Worm (Caenorhabditis elegans) whole organism, L4 larva: ENCODE data around the gene T03F7.7.

ENCODE experiments used
- F10B5.3 ChIP-seq: sonication (generic microtip); optimal IDR thresholded peaks from 2 replicates; lab custom pipeline; 2016; ENCODE audit warnings: mild to moderate bottlenecking, missing genetic modification characterization, missing compliant biosample characterization
- T20F7.1 ChIP-seq: fragments of 200-800 bp; sonication (Bioruptor generic); optimal IDR thresholded peaks from 2 replicates; lab custom pipeline; 2018; ENCODE audit warnings: mild to moderate bottlenecking, missing genetic modification characterization, missing compliant biosample characterization
- T26A8.4 ChIP-seq: fragments of 200-800 bp; sonication (Bioruptor generic); IDR thresholded peaks from 2 replicates; pipeline ENCODE4 v1.3.6; 2022; ENCODE audit warnings: missing genetic modification characterization, missing compliant biosample characterization
- Y105C5A.15 ChIP-seq: fragments of 200-800 bp; sonication (Bioruptor generic); IDR thresholded peaks from 2 replicates; pipeline ENCODE4 v1.3.6; 2022; ENCODE audit warnings: missing genetic modification characterization, missing compliant biosample characterization
- Y5F2A.4 ChIP-seq: fragments of 200-800 bp; sonication (Bioruptor generic); optimal IDR thresholded peaks from 2 replicates; lab custom pipeline; 2018; ENCODE audit warnings: mild to moderate bottlenecking, missing genetic modification characterization, missing compliant biosample characterization
- attf-4 ChIP-seq: sonication (generic microtip); optimal IDR thresholded peaks from 3 replicates; lab custom pipeline; 2017; ENCODE audit warnings: missing biosample characterization, missing genetic modification characterization
- cey-2 ChIP-seq: sonication (generic microtip); optimal IDR thresholded peaks from 3 replicates; lab custom pipeline; 2017; ENCODE audit warnings: missing genetic modification characterization, mild to moderate bottlenecking, missing compliant biosample characterization, antibody characterized with exemption, borderline replicate concordance; ENCODE audit not compliant: insufficient read depth
- daf-16 ChIP-seq, 3 experiments: sonication (generic microtip); optimal IDR thresholded peaks; 2 replicates each; lab custom pipeline; 2016 to 2017; ENCODE audit warnings: missing genetic modification characterization in 3 of 3, missing genetic modification reagents in 3 of 3, mild to moderate bottlenecking in 2 of 3, missing compliant biosample characterization in 2 of 3, missing biosample characterization in 1 of 3, moderate library complexity in 1 of 3
- daf-8 ChIP-seq: fragments of 200-800 bp; sonication (Bioruptor generic); IDR thresholded peaks from 2 replicates; pipeline ENCODE4 v1.3.6; 2022; ENCODE audit warnings: missing genetic modification characterization, missing compliant biosample characterization
- dmd-6 ChIP-seq: fragments of 200-800 bp; sonication (Bioruptor generic); IDR thresholded peaks from 2 replicates; pipeline ENCODE4 v1.3.6; 2022; ENCODE audit warnings: missing genetic modification reagents, missing genetic modification characterization, missing compliant biosample characterization
- dmd-8 ChIP-seq: fragments of 200-800 bp; sonication (Bioruptor generic); IDR thresholded peaks from 2 replicates; pipeline ENCODE4 v1.3.6; 2022; ENCODE audit warnings: missing genetic modification characterization, missing compliant biosample characterization
- dmd-9 ChIP-seq: fragments of 200-800 bp; sonication (Bioruptor generic); IDR thresholded peaks from 2 replicates; pipeline ENCODE4 v1.3.6; 2022; ENCODE audit warnings: missing genetic modification reagents, missing genetic modification characterization, missing compliant biosample characterization
- dpl-1 ChIP-seq: fragments of 150-350 bp; optimal IDR thresholded peaks from 2 replicates; lab custom pipeline; 2014; ENCODE audit warnings: missing biosample characterization, missing genetic modification reagents, missing genetic modification characterization
- gei-8 ChIP-seq: fragments of 200-800 bp; sonication (Bioruptor generic); optimal IDR thresholded peaks from 2 replicates; lab custom pipeline; 2018; ENCODE audit warnings: mild to moderate bottlenecking, missing genetic modification characterization, missing compliant biosample characterization
- hlh-11 ChIP-seq: fragments of 200-800 bp; sonication (Bioruptor generic); optimal IDR thresholded peaks from 2 replicates; lab custom pipeline; 2018; ENCODE audit warnings: mild to moderate bottlenecking, missing genetic modification characterization, missing compliant biosample characterization
- hlh-30 ChIP-seq: sonication (generic microtip); optimal IDR thresholded peaks from 2 replicates; lab custom pipeline; 2017; ENCODE audit warnings: antibody characterized with exemption, mild to moderate bottlenecking, missing genetic modification characterization, missing compliant biosample characterization; ENCODE audit not compliant: insufficient read depth
- jun-1 ChIP-seq: fragments of 150-350 bp; optimal IDR thresholded peaks from 2 replicates; lab custom pipeline; 2014; ENCODE audit warnings: missing biosample characterization, missing genetic modification reagents, missing genetic modification characterization
- lin-1 ChIP-seq: fragments of 200-800 bp; sonication (Bioruptor generic); IDR thresholded peaks from 2 replicates; pipeline ENCODE4 v1.3.6; 2022; ENCODE audit warnings: missing genetic modification reagents, missing genetic modification characterization, missing compliant biosample characterization
- lin-13 ChIP-seq: fragments of 150-350 bp; optimal IDR thresholded peaks from 2 replicates; lab custom pipeline; 2014; ENCODE audit warnings: missing biosample characterization, missing genetic modification reagents, missing genetic modification characterization
- lin-29 ChIP-seq: fragments of 200-800 bp; sonication (Bioruptor generic); IDR thresholded peaks from 2 replicates; pipeline ENCODE4 v1.3.6; 2022; ENCODE audit warnings: missing genetic modification reagents, missing genetic modification characterization, missing compliant biosample characterization
- lin-38 ChIP-seq: fragments of 200-800 bp; sonication (Bioruptor generic); IDR thresholded peaks from 2 replicates; pipeline ENCODE4 v1.3.6; 2022; ENCODE audit warnings: missing genetic modification reagents, missing genetic modification characterization, missing compliant biosample characterization
- lin-39 ChIP-seq: fragments of 150-350 bp; optimal IDR thresholded peaks from 2 replicates; lab custom pipeline; 2014; ENCODE audit warnings: missing biosample characterization, missing genetic modification reagents, missing genetic modification characterization
- lsy-2 ChIP-seq, 2 experiments: fragments of 150-350 bp in 1 of 2; sonication (generic microtip) in 1 of 2; optimal IDR thresholded peaks; 2 replicates each; lab custom pipeline; 2014 to 2017; ENCODE audit warnings: missing biosample characterization in 2 of 2, missing genetic modification characterization in 2 of 2
- mdl-1 ChIP-seq, 2 experiments: fragments of 150-350 bp in 1 of 2; sonication (generic microtip) in 1 of 2; optimal IDR thresholded peaks; 2 replicates each; lab custom pipeline; 2014 to 2017; ENCODE audit warnings: missing biosample characterization in 2 of 2, missing genetic modification characterization in 2 of 2
- mdt-29 ChIP-seq: fragments of 200-800 bp; sonication (Bioruptor generic); IDR thresholded peaks from 2 replicates; pipeline ENCODE4 v1.3.6; 2022; ENCODE audit warnings: missing genetic modification reagents, missing genetic modification characterization, missing compliant biosample characterization
- mep-1 ChIP-seq: fragments of 150-350 bp; sonication (generic microtip); optimal IDR thresholded peaks from 3 replicates; lab custom pipeline; 2014; ENCODE audit warnings: missing biosample characterization, missing genetic modification characterization
- mxl-2 ChIP-seq: fragments of 200-800 bp; sonication (Bioruptor generic); conservative IDR thresholded peaks from 2 replicates; pipeline ENCODE4 v1.3.6; 2022; ENCODE audit warnings: missing genetic modification reagents, missing genetic modification characterization, missing compliant biosample characterization
- mxl-3 ChIP-seq: fragments of 200-800 bp; sonication (Bioruptor generic); optimal IDR thresholded peaks from 2 replicates; lab custom pipeline; 2018; ENCODE audit warnings: mild to moderate bottlenecking, missing genetic modification characterization, missing compliant biosample characterization
- nhr-11 ChIP-seq: fragments of 150-350 bp; optimal IDR thresholded peaks from 2 replicates; lab custom pipeline; 2014; ENCODE audit warnings: missing biosample characterization, missing genetic modification characterization
- nhr-28 ChIP-seq: fragments of 150-350 bp; optimal IDR thresholded peaks from 2 replicates; lab custom pipeline; 2014; ENCODE audit warnings: missing biosample characterization, missing genetic modification characterization
- nhr-48 ChIP-seq: sonication (generic microtip); optimal IDR thresholded peaks from 2 replicates; lab custom pipeline; 2016; ENCODE audit warnings: mild to moderate bottlenecking, missing genetic modification characterization, missing compliant biosample characterization
- nhr-6 ChIP-seq: fragments of 150-350 bp; optimal IDR thresholded peaks from 2 replicates; lab custom pipeline; 2014; ENCODE audit warnings: missing biosample characterization, missing genetic modification characterization
- nhr-77 ChIP-seq: fragments of 150-350 bp; optimal IDR thresholded peaks from 2 replicates; lab custom pipeline; 2014; ENCODE audit warnings: missing biosample characterization, missing genetic modification characterization
- pha-4 ChIP-seq, 2 experiments: fragments of 150-350 bp in 1 of 2; fragments of 200-800 bp in 1 of 2; sonication (Bioruptor generic) in 1 of 2; IDR thresholded peaks in 1 of 2; optimal IDR thresholded peaks in 1 of 2; 2 replicates each; pipeline versions ENCODE4 v1.3.6 to Lab custom; 2014 to 2022; ENCODE audit warnings: missing genetic modification characterization in 2 of 2, missing genetic modification reagents in 2 of 2, missing biosample characterization in 1 of 2, missing compliant biosample characterization in 1 of 2
- php-3 ChIP-seq: fragments of 200-800 bp; sonication (Bioruptor generic); IDR thresholded peaks from 2 replicates; pipeline ENCODE4 v1.3.6; 2022; ENCODE audit warnings: missing genetic modification reagents, missing genetic modification characterization, missing compliant biosample characterization
- pqm-1 ChIP-seq: sonication (generic microtip); optimal IDR thresholded peaks from 2 replicates; lab custom pipeline; 2017; ENCODE audit warnings: missing biosample characterization, missing genetic modification characterization
- rbr-2 ChIP-seq: sonication (generic microtip); optimal IDR thresholded peaks from 2 replicates; lab custom pipeline; 2016; ENCODE audit warnings: missing genotype, missing genetic modification characterization, missing compliant biosample characterization
- saeg-2 ChIP-seq: fragments of 200-800 bp; sonication (Bioruptor generic); IDR thresholded peaks from 2 replicates; pipeline ENCODE4 v1.3.6; 2022; ENCODE audit warnings: missing genetic modification reagents, missing genetic modification characterization, missing compliant biosample characterization
- sdz-12 ChIP-seq: fragments of 200-800 bp; sonication (Bioruptor generic); optimal IDR thresholded peaks from 2 replicates; lab custom pipeline; 2018; ENCODE audit warnings: mild to moderate bottlenecking, missing genetic modification characterization, missing compliant biosample characterization
- snpc-1.2 ChIP-seq: fragments of 200-800 bp; sonication (Bioruptor generic); IDR thresholded peaks from 2 replicates; pipeline ENCODE4 v1.3.6; 2022; ENCODE audit warnings: missing genetic modification reagents, missing genetic modification characterization, missing compliant biosample characterization
- tra-1 ChIP-seq: fragments of 200-800 bp; sonication (Bioruptor generic); IDR thresholded peaks from 2 replicates; pipeline ENCODE4 v1.3.6; 2022; ENCODE audit warnings: missing genetic modification reagents, missing genetic modification characterization, missing compliant biosample characterization
- unc-130 ChIP-seq: sonication (generic microtip); optimal IDR thresholded peaks from 2 replicates; lab custom pipeline; 2016; ENCODE audit warnings: missing genetic modification reagents, missing genetic modification characterization, missing compliant biosample characterization
- unc-39 ChIP-seq: sonication (generic microtip); optimal IDR thresholded peaks from 2 replicates; lab custom pipeline; 2017; ENCODE audit warnings: missing biosample characterization, missing genetic modification characterization
- zfp-2 ChIP-seq: sonication (generic microtip); optimal IDR thresholded peaks from 2 replicates; lab custom pipeline; 2016; ENCODE audit warnings: mild to moderate bottlenecking, missing genetic modification characterization, missing compliant biosample characterization
- zfp-3 ChIP-seq: fragments of 200-800 bp; sonication (Bioruptor generic); conservative IDR thresholded peaks from 2 replicates; pipeline ENCODE4 v1.3.6; 2022; ENCODE audit warnings: missing genetic modification reagents, missing genetic modification characterization, missing compliant biosample characterization

T03F7.7 gene

DNA sequence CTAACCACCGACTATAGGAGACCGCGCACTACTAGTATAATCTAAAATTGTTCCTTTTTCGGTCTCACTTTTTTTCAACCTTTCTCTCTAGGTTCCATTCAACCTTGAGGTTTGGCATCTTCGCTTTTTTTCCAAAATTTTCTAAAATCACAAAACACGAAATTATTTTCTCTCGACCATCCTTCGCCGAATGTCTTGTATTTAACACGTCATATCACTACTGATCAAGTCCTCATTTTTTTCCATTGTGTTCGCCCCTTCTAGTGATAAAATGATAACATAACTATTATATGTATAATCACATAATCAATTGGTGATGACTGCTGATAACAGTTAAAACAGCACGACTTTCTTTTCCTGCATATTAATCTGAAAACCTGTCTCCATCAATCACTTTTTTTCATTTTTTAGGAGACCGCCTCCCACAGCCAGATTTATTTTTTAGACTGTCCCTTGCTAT lies at the start of gene T03F7.7:
T03F7.7 (plus strand) TSS at position 410 of the 460 bp plus-strand sequence.
- TF ChIP-seq php-3 (GFP tag; lab: Robert Waterston, UW) (peak; percentile 75), lsy-2 (tag; optimal IDR thresholded peaks at IDR 0.05; lab: Kevin White, UChicago) (no peak), nhr-6 (no peak), sdz-12 (GFP tag; lab: Kevin White, UChicago) (no peak), jun-1 (no peak), daf-16 (GFP tag; optimal IDR thresholded peaks at IDR 0.05; lab: Kevin White, UChicago) (no peak), daf-16 (tag; optimal IDR thresholded peaks at IDR 0.05; lab: Kevin White, UChicago) (peak; percentile 55), mdl-1 (tag; optimal IDR thresholded peaks at IDR 0.05; lab: Kevin White, UChicago) (peak in 1 of 2 experiments; percentile 35), F10B5.3 (tag; lab: Kevin White, UChicago) (no peak), dmd-6 (GFP tag; lab: Robert Waterston, UW) (peak; percentile 85), dpl-1 (GFP tag; lab: Kevin White, UChicago) (no peak), lin-1 (GFP tag; lab: Robert Waterston, UW) (peak; percentile 84), mxl-2 (GFP tag; lab: Robert Waterston, UW) (no peak), pqm-1 (tag; lab: Kevin White, UChicago) (peak; percentile 93), gei-8 (GFP tag; lab: Kevin White, UChicago) (no peak), nhr-28 (tag; lab: Kevin White, UChicago) (peak; percentile 85), tra-1 (GFP tag; lab: Robert Waterston, UW) (peak; percentile 73; the same call in 1 of the 2 replicates), hlh-11 (tag; lab: Kevin White, UChicago) (peak; percentile 66), snpc-1.2 (GFP tag; lab: Robert Waterston, UW) (no peak), Y105C5A.15 (GFP tag; lab: Robert Waterston, UW) (no peak), nhr-48 (tag; lab: Kevin White, UChicago) (peak; percentile 45), lin-39 (tag; lab: Kevin White, UChicago) (no peak), mxl-3 (GFP tag; lab: Kevin White, UChicago) (peak; percentile 46), nhr-77 (tag; lab: Kevin White, UChicago) (peak; percentile 64)

DNA sequence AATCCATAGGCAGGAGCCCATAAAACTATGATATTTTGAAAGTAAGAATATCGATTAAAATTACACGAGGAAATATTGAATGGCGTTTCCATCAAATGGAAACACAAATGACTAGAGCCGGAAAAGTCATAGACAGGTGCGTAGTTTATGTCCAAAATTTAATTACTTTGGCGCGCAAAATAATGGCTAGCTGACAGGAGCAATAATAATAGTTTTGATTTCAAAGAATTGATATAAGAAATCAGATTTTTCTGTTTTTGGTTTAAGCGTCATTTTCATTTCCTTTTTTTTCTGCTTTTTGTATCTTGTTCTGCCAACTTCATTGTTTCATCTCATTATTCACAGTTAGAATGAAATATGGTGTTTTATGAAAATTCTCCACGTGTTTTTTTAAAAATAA lies 48.2 kb upstream of the T03F7.7 start, which contains the start of gene F07B10.4:
F07B10.4 (minus strand) TSS at position 101 of the 400 bp plus-strand sequence.
- no peak for TF ChIP-seq lin-13
- TF ChIP-seq dmd-8 (GFP tag; lab: Robert Waterston, UW) = no peak
- no peak for TF ChIP-seq dmd-9 (GFP tag; lab: Robert Waterston, UW)
- TF ChIP-seq lsy-2 (tag; optimal IDR thresholded peaks at IDR 0.05; lab: Kevin White, UChicago) = no peak
- no peak for TF ChIP-seq hlh-30 (tag; lab: Kevin White, UChicago)
- no peak for TF ChIP-seq tra-1 (GFP tag; lab: Robert Waterston, UW)
- TF ChIP-seq unc-130 = no peak
- TF ChIP-seq T20F7.1 = no peak
- TF ChIP-seq lin-1 (GFP tag; lab: Robert Waterston, UW) = no peak

DNA sequence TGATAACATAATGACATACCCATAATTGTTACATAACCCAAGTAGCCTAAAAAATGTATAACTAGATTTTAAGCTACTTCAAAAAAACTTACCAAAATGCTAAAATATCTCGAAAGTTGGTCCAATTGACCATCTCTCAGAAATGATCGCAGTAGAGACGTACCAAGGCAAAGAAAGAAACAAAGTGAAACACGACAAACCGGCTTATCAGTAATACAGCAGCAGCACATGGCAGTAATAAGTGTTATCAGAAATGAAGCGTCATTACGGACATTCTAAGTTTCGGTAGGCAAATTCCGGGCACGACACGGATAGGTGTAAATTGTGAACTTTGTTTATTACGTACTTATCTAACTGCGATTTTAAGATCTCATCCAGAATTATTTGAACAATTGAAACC lies 45.7 kb upstream of the T03F7.7 start, which contains the start of gene cln-3.1:
cln-3.1 (minus strand) TSS at position 171 of the 400 bp plus-strand sequence.
- TF ChIP-seq T26A8.4 (GFP tag; lab: Robert Waterston, UW) = no peak
- TF ChIP-seq mxl-2 (GFP tag; lab: Robert Waterston, UW) = no peak
- peak; percentile 81 for TF ChIP-seq mxl-3 (GFP tag; lab: Kevin White, UChicago)
- TF ChIP-seq saeg-2 (GFP tag; lab: Robert Waterston, UW) = no peak
- no peak for TF ChIP-seq lin-29
- TF ChIP-seq nhr-28 (tag; lab: Kevin White, UChicago) = peak; percentile 37
- no peak for TF ChIP-seq cey-2 (tag; lab: Kevin White, UChicago)
- TF ChIP-seq daf-8 = no peak
- TF ChIP-seq nhr-11 (tag; lab: Kevin White, UChicago) = no peak
- no peak for TF ChIP-seq mdt-29 (GFP tag; lab: Robert Waterston, UW)
- TF ChIP-seq pqm-1 (tag; lab: Kevin White, UChicago) = peak; percentile 63
- TF ChIP-seq unc-39 (tag; lab: Kevin White, UChicago) = no peak
- TF ChIP-seq pha-4 (GFP tag; IDR thresholded peaks at IDR 0.05; lab: Robert Waterston, UW) = no peak
- no peak for TF ChIP-seq pha-4 (tag; optimal IDR thresholded peaks at IDR 0.05; lab: Kevin White, UChicago)
- TF ChIP-seq lin-13 = no peak
- no peak for TF ChIP-seq rbr-2 (tag; lab: Kevin White, UChicago)
- no peak for TF ChIP-seq mep-1 (tag; lab: Kevin White, UChicago)
- TF ChIP-seq zfp-2 = no peak
- no peak for TF ChIP-seq zfp-3
- no peak for TF ChIP-seq lin-38 (GFP tag; lab: Robert Waterston, UW)
- TF ChIP-seq hlh-30 (tag; lab: Kevin White, UChicago) = no peak
- no peak for TF ChIP-seq attf-4 (tag; lab: Kevin White, UChicago)
- TF ChIP-seq Y105C5A.15 (GFP tag; lab: Robert Waterston, UW) = no peak
- TF ChIP-seq Y5F2A.4 (GFP tag; lab: Kevin White, UChicago) = no peak
- TF ChIP-seq dmd-8 (GFP tag; lab: Robert Waterston, UW) = no peak
